Fruit fly (Drosophila melanogaster): ENCODE measurements around the gene Spn77Bc.

Gene Spn77Bc

dm6 chr3L:20384086-20384810 lies 41.8 kb downstream of the Spn77Bc start, which contains the start of the genes CG5498 and fbl:
Gene CG5498, minus strand, starts transcription at chr3L:20384109.
Gene fbl, plus strand, starts transcription at chr3L:20384429.
- TF ChIP-seq Pif1B (GFP tag; optimal IDR thresholded peaks at IDR 0.05) (peak; percentile 5), Snoo (tag; optimal IDR thresholded peaks at IDR 0.05) (peak; percentile 64), CG8301 (tag; optimal IDR thresholded peaks at IDR 0.05) (peak; percentile 59), CG12605 (GFP tag; IDR thresholded peaks at IDR 0.05) (no peak), gl (tag; optimal IDR thresholded peaks at IDR 0.05) (no peak), CG8159 (tag; optimal IDR thresholded peaks at IDR 0.05) (peak; percentile 75), CG9948 (tag; optimal IDR thresholded peaks at IDR 0.05) (peak; percentile 61), CG4496 (GFP tag; IDR thresholded peaks at IDR 0.05) (0 out of 3 replicates have a peak, but pooled peaks have one; percentile 55), CG17806 (tag; optimal IDR thresholded peaks at IDR 0.05) (peak; percentile 57), fd96Ca (GFP tag; IDR thresholded peaks at IDR 0.05) (no peak), CG10348 (GFP tag; IDR thresholded peaks at IDR 0.05) (no peak), Ets98B (GFP tag; IDR thresholded peaks at IDR 0.05) (no peak), CG13204 (GFP tag; optimal IDR thresholded peaks at IDR 0.05) (no peak), EcR (GFP tag; optimal IDR thresholded peaks at IDR 0.05) (no peak), Pif1A (GFP tag; optimal IDR thresholded peaks at IDR 0.05) (no peak), CG32121 (GFP tag; IDR thresholded peaks at IDR 0.05) (peak; percentile 49; the same call in 1 of the 2 replicates), CG34367 (tag; optimal IDR thresholded peaks at IDR 0.05) (peak; percentile 36), rn (GFP tag; IDR thresholded peaks at IDR 0.05) (no peak), CG14655 (GFP tag; optimal IDR thresholded peaks at IDR 0.05) (no peak), D1 (tag; optimal IDR thresholded peaks at IDR 0.05) (peak; percentile 68), CG15710 (tag; optimal IDR thresholded peaks at IDR 0.05) (peak; percentile 69)

dm6 chr3L:20385006-20385405 lies 42.6 kb downstream of the Spn77Bc start:
- TF ChIP-seq CG8159 (tag; optimal IDR thresholded peaks at IDR 0.05) (no peak), CG14655 (GFP tag; optimal IDR thresholded peaks at IDR 0.05) (no peak)

dm6 chr3L:20385408-20385807 lies 43.0 kb downstream of the Spn77Bc start:
- TF ChIP-seq CG12605 (GFP tag; IDR thresholded peaks at IDR 0.05): no peak
- peak; percentile 15 for TF ChIP-seq EcR (GFP tag; optimal IDR thresholded peaks at IDR 0.05)

dm6 chr3L:20385969-20386370 lies 43.5 kb downstream of the Spn77Bc start:
- TF ChIP-seq CG13204 (GFP tag; optimal IDR thresholded peaks at IDR 0.05) (peak; percentile 87), EcR (GFP tag; optimal IDR thresholded peaks at IDR 0.05) (peak; percentile 57), D1 (tag; optimal IDR thresholded peaks at IDR 0.05) (no peak)

dm6 chr3L:20387038-20387842 lies 44.8 kb downstream of the Spn77Bc start:
- TF ChIP-seq CG32121 (GFP tag; IDR thresholded peaks at IDR 0.05): peak; percentile 36; the same call in 1 of the 2 replicates
- peak; percentile 18 for TF ChIP-seq EcR (GFP tag; optimal IDR thresholded peaks at IDR 0.05)
- TF ChIP-seq CG13204 (GFP tag; optimal IDR thresholded peaks at IDR 0.05): no peak

- TF ChIP-seq CG4496 (GFP tag; IDR thresholded peaks at IDR 0.05) (no peak), CG13204 (GFP tag; optimal IDR thresholded peaks at IDR 0.05) (peak; percentile 26), gl (tag; optimal IDR thresholded peaks at IDR 0.05) (peak; percentile 45)
Observed at dm6 chr3L:20387843-20388163, 45.4 kb downstream of the Spn77Bc start.

- TF ChIP-seq rn (GFP tag; IDR thresholded peaks at IDR 0.05): no peak
- no peak for TF ChIP-seq CG14655 (GFP tag; optimal IDR thresholded peaks at IDR 0.05)
- TF ChIP-seq CG12605 (GFP tag; IDR thresholded peaks at IDR 0.05): no peak
Observed at dm6 chr3L:20388983-20389382, 46.5 kb downstream of the Spn77Bc start.

dm6 chr3L:20393357-20393756 lies 50.9 kb downstream of the Spn77Bc start, which contains the start of gene CG33969:
Gene CG33969, minus strand, starts transcription at chr3L:20393553.
- no peak for TF ChIP-seq CG34367 (tag; optimal IDR thresholded peaks at IDR 0.05)
- TF ChIP-seq CG14655 (GFP tag; optimal IDR thresholded peaks at IDR 0.05): no peak
- no peak for TF ChIP-seq rn (GFP tag; IDR thresholded peaks at IDR 0.05)
- no peak for TF ChIP-seq CG17806 (tag; optimal IDR thresholded peaks at IDR 0.05)
- TF ChIP-seq CG8301 (tag; optimal IDR thresholded peaks at IDR 0.05): no peak
- no peak for TF ChIP-seq Pif1A (GFP tag; optimal IDR thresholded peaks at IDR 0.05)
- no peak for TF ChIP-seq EcR (GFP tag; optimal IDR thresholded peaks at IDR 0.05)
- no peak for TF ChIP-seq Snoo (tag; optimal IDR thresholded peaks at IDR 0.05)
- TF ChIP-seq D1 (tag; optimal IDR thresholded peaks at IDR 0.05): no peak
- no peak for TF ChIP-seq CG12605 (GFP tag; IDR thresholded peaks at IDR 0.05)
- no peak for TF ChIP-seq CG15710 (tag; optimal IDR thresholded peaks at IDR 0.05)
- no peak for TF ChIP-seq CG8159 (tag; optimal IDR thresholded peaks at IDR 0.05)
- TF ChIP-seq CG13204 (GFP tag; optimal IDR thresholded peaks at IDR 0.05): no peak
- TF ChIP-seq CG4496 (GFP tag; IDR thresholded peaks at IDR 0.05): no peak
- TF ChIP-seq CG32121 (GFP tag; IDR thresholded peaks at IDR 0.05): no peak
- no peak for TF ChIP-seq Pif1B (GFP tag; optimal IDR thresholded peaks at IDR 0.05)

All from whole organism, pupa.